Fruit fly (Drosophila melanogaster) whole organism, embryonic: Measurements from ENCODE around the gene CG6225.

Source experiments
- Adf1 ChIP-seq: fragments of 200-800 bp; sonication (Bioruptor generic); IDR thresholded peaks from 2 replicates; pipeline ENCODE4 v1.3.6; 2022; ENCODE audit warnings: missing biosample characterization, missing genetic modification characterization
- Atf6 ChIP-seq: fragments of 200-800 bp; sonication (Bioruptor generic); IDR thresholded peaks from 2 replicates; pipeline ENCODE4 v1.3.6; 2022; ENCODE audit warnings: missing biosample characterization, missing genetic modification characterization
- Blimp-1 ChIP-seq: fragments of 200-800 bp; sonication (Bioruptor generic); optimal IDR thresholded peaks from 3 replicates; lab custom pipeline; 2018; ENCODE audit warnings: missing biosample characterization, missing genetic modification characterization, mild to moderate bottlenecking, moderate library complexity, missing genetic modification reagents
- CG10321 ChIP-seq: fragments of 200-800 bp; sonication (Bioruptor generic); IDR thresholded peaks from 2 replicates; pipeline ENCODE4 v1.3.6; 2022; ENCODE audit warnings: missing biosample characterization, missing genetic modification characterization
- CG10366 ChIP-seq: fragments of 200-800 bp; sonication (Bioruptor generic); IDR thresholded peaks from 2 replicates; pipeline ENCODE4 v1.3.6; 2022; ENCODE audit warnings: missing biosample characterization, missing genetic modification characterization
- CG10431 ChIP-seq: fragments of 200-800 bp; sonication (Bioruptor generic); optimal IDR thresholded peaks from 3 replicates; lab custom pipeline; 2018; ENCODE audit warnings: missing biosample characterization, mild to moderate bottlenecking, missing genetic modification characterization
- CG10654 ChIP-seq: fragments of 200-800 bp; sonication (Bioruptor generic); optimal IDR thresholded peaks from 2 replicates; lab custom pipeline; 2016; ENCODE audit warnings: missing biosample characterization, missing genetic modification characterization
- CG11398 ChIP-seq: fragments of 200-800 bp; sonication (Bioruptor generic); optimal IDR thresholded peaks from 2 replicates; lab custom pipeline; 2016; ENCODE audit warnings: missing biosample characterization, missing genetic modification characterization
- CG12769 ChIP-seq: fragments of 200-800 bp; sonication (Bioruptor generic); optimal IDR thresholded peaks from 2 replicates; lab custom pipeline; 2019; ENCODE audit warnings: missing biosample characterization, mild to moderate bottlenecking, missing genetic modification characterization, moderate library complexity
- CG14860 ChIP-seq: fragments of 200-800 bp; sonication (Bioruptor generic); IDR thresholded peaks from 3 replicates; pipeline ENCODE4 v1.3.6; 2022; ENCODE audit warnings: missing biosample characterization, missing genetic modification characterization; ENCODE audit not compliant: partially characterized antibody
- CG17829 ChIP-seq: fragments of 200-800 bp; optimal IDR thresholded peaks from 2 replicates; lab custom pipeline; 2019; ENCODE audit warnings: missing biosample characterization, mild to moderate bottlenecking, missing genetic modification characterization, moderate library complexity
- CG18476 ChIP-seq: fragments of 200-800 bp; sonication (Bioruptor generic); optimal IDR thresholded peaks from 2 replicates; lab custom pipeline; 2016; ENCODE audit warnings: missing biosample characterization, mild to moderate bottlenecking, missing genetic modification characterization
- CG2116 ChIP-seq: fragments of 200-800 bp; sonication (Bioruptor generic); optimal IDR thresholded peaks from 3 replicates; lab custom pipeline; 2018; ENCODE audit warnings: missing biosample characterization, mild to moderate bottlenecking, missing genetic modification characterization
- CG32767 ChIP-seq: fragments of 200-800 bp; sonication (Bioruptor generic); IDR thresholded peaks from 2 replicates; pipeline ENCODE4 v1.3.6; 2022; ENCODE audit warnings: missing biosample characterization, missing genetic modification characterization
- CG42726 ChIP-seq: fragments of 200-800 bp; sonication (Bioruptor generic); IDR thresholded peaks from 2 replicates; pipeline ENCODE4 v1.3.6; 2022; ENCODE audit warnings: missing biosample characterization, missing genetic modification characterization; ENCODE audit not compliant: partially characterized antibody
- CG4282 ChIP-seq: fragments of 200-800 bp; sonication (Bioruptor generic); optimal IDR thresholded peaks from 2 replicates; lab custom pipeline; 2016; ENCODE audit warnings: missing biosample characterization, missing genetic modification characterization
- CG4707 ChIP-seq: fragments of 200-800 bp; sonication (Bioruptor generic); optimal IDR thresholded peaks from 2 replicates; lab custom pipeline; 2018; ENCODE audit warnings: missing biosample characterization, mild to moderate bottlenecking, missing genetic modification characterization, moderate library complexity
- CG6689 ChIP-seq: fragments of 200-800 bp; sonication (Bioruptor generic); IDR thresholded peaks from 2 replicates; pipeline ENCODE4 v1.3.6; 2022; ENCODE audit warnings: missing biosample characterization, missing genetic modification characterization
- CG6791 ChIP-seq: fragments of 200-800 bp; sonication (Bioruptor generic); IDR thresholded peaks from 3 replicates; pipeline ENCODE4 v1.3.6; 2022; ENCODE audit warnings: missing biosample characterization, missing genetic modification characterization; ENCODE audit not compliant: partially characterized antibody
- CG6813 ChIP-seq: fragments of 200-800 bp; sonication (Bioruptor generic); optimal IDR thresholded peaks from 2 replicates; lab custom pipeline; 2017; ENCODE audit warnings: missing biosample characterization, missing genetic modification characterization, mild to moderate bottlenecking, moderate library complexity, missing genetic modification reagents
- CG7786 ChIP-seq: fragments of 200-800 bp; sonication (Bioruptor generic); optimal IDR thresholded peaks from 2 replicates; lab custom pipeline; 2016; ENCODE audit warnings: missing biosample characterization, missing genetic modification characterization
- CG8089 ChIP-seq: fragments of 200-800 bp; sonication (Bioruptor generic); optimal IDR thresholded peaks from 3 replicates; lab custom pipeline; 2016; ENCODE audit warnings: missing biosample characterization, missing genetic modification characterization
- Dref ChIP-seq: fragments of 200-800 bp; sonication (Bioruptor generic); IDR thresholded peaks from 2 replicates; pipeline ENCODE4 v1.3.6; 2022; ENCODE audit warnings: missing biosample characterization, missing genetic modification characterization
- Drgx ChIP-seq: fragments of 200-800 bp; sonication (Bioruptor generic); IDR thresholded peaks from 2 replicates; pipeline ENCODE4 v1.3.6; 2022; ENCODE audit warnings: missing biosample characterization, missing genetic modification characterization
- Nf-YA ChIP-seq: fragments of 200-800 bp; sonication (Bioruptor generic); IDR thresholded peaks from 2 replicates; pipeline ENCODE4 v1.3.6; 2022; ENCODE audit warnings: missing biosample characterization, missing genetic modification characterization
- NfI ChIP-seq: fragments of 200-800 bp; sonication (Bioruptor generic); optimal IDR thresholded peaks from 3 replicates; lab custom pipeline; 2018; ENCODE audit warnings: missing biosample characterization, mild to moderate bottlenecking, missing genetic modification characterization, moderate library complexity
- Opbp ChIP-seq: fragments of 200-800 bp; sonication (Bioruptor generic); IDR thresholded peaks from 3 replicates; pipeline ENCODE4 v1.3.6; 2022; ENCODE audit warnings: missing biosample characterization, missing genetic modification characterization; ENCODE audit not compliant: partially characterized antibody
- PHDP ChIP-seq: fragments of 200-800 bp; sonication (Bioruptor generic); optimal IDR thresholded peaks from 3 replicates; lab custom pipeline; 2018; ENCODE audit warnings: missing biosample characterization, mild to moderate bottlenecking, missing genetic modification characterization, moderate library complexity
- Sox100B ChIP-seq: fragments of 200-800 bp; sonication (Bioruptor generic); optimal IDR thresholded peaks from 3 replicates; lab custom pipeline; 2018; ENCODE audit warnings: missing biosample characterization, mild to moderate bottlenecking, missing genetic modification characterization
- Ssrp ChIP-seq: fragments of 200-800 bp; sonication (Bioruptor generic); optimal IDR thresholded peaks from 2 replicates; lab custom pipeline; 2018; ENCODE audit warnings: missing biosample characterization, mild to moderate bottlenecking, missing genetic modification characterization, moderate library complexity
- ab ChIP-seq: fragments of 200-800 bp; sonication (Bioruptor generic); optimal IDR thresholded peaks from 2 replicates; lab custom pipeline; 2016; ENCODE audit warnings: missing biosample characterization, missing genetic modification characterization
- ac ChIP-seq: fragments of 200-800 bp; sonication (Bioruptor generic); optimal IDR thresholded peaks from 3 replicates; lab custom pipeline; 2017; ENCODE audit warnings: missing biosample characterization, mild to moderate bottlenecking, missing genetic modification characterization
- bbx ChIP-seq: fragments of 200-800 bp; sonication (Bioruptor generic); IDR thresholded peaks from 2 replicates; pipeline ENCODE4 v1.3.6; 2022; ENCODE audit warnings: missing biosample characterization, missing genetic modification characterization; ENCODE audit not compliant: partially characterized antibody
- chn ChIP-seq: fragments of 200-800 bp; sonication (Bioruptor generic); optimal IDR thresholded peaks from 2 replicates; lab custom pipeline; 2016; ENCODE audit warnings: missing biosample characterization, missing genetic modification characterization
- dmrt11E ChIP-seq: fragments of 200-800 bp; sonication (Bioruptor generic); optimal IDR thresholded peaks from 3 replicates; lab custom pipeline; 2018; ENCODE audit warnings: missing biosample characterization, mild to moderate bottlenecking, missing genetic modification characterization, moderate library complexity
- gfzf ChIP-seq: fragments of 200-800 bp; sonication (Bioruptor generic); optimal IDR thresholded peaks from 2 replicates; lab custom pipeline; 2016; ENCODE audit warnings: missing biosample characterization, mild to moderate bottlenecking, missing genetic modification characterization, moderate library complexity
- hth ChIP-seq: fragments of >200 bp; optimal IDR thresholded peaks from 2 replicates; lab custom pipeline; 2017; ENCODE audit warnings: inconsistent platforms
- kni ChIP-seq: fragments of 200-800 bp; sonication (Bioruptor generic); optimal IDR thresholded peaks from 3 replicates; lab custom pipeline; 2017; ENCODE audit warnings: mild to moderate bottlenecking, missing biosample characterization, missing genetic modification reagents, missing genetic modification characterization
- lmd ChIP-seq: fragments of 200-800 bp; sonication (Bioruptor generic); IDR thresholded peaks from 2 replicates; pipeline ENCODE4 v1.3.6; 2022; ENCODE audit warnings: missing biosample characterization, missing genetic modification characterization
- lov ChIP-seq, 2 experiments: fragments of 200-800 bp in 1 of 2; fragments of >200 bp in 1 of 2; sonication (Bioruptor generic) in 1 of 2; IDR thresholded peaks in 1 of 2; optimal IDR thresholded peaks in 1 of 2; 2 replicates in 1 of 2; 3 replicates in 1 of 2; pipeline versions ENCODE4 v1.3.6 to Lab custom; 2017 to 2022; ENCODE audit warnings: missing biosample characterization in 1 of 2, missing genetic modification characterization in 1 of 2
- nmo ChIP-seq: fragments of 200-800 bp; sonication (Bioruptor generic); optimal IDR thresholded peaks from 2 replicates; lab custom pipeline; 2018; ENCODE audit warnings: missing biosample characterization, mild to moderate bottlenecking, missing genetic modification characterization, moderate library complexity
- pb ChIP-seq: fragments of 200-800 bp; sonication (Bioruptor generic); optimal IDR thresholded peaks from 3 replicates; lab custom pipeline; 2016; ENCODE audit warnings: missing biosample characterization, missing genetic modification characterization
- sim ChIP-seq: fragments of 200-800 bp; sonication (Bioruptor generic); IDR thresholded peaks from 2 replicates; pipeline ENCODE4 v1.3.6; 2022; ENCODE audit warnings: missing biosample characterization, missing genetic modification characterization
- sob ChIP-seq: fragments of 200-800 bp; sonication (Bioruptor generic); IDR thresholded peaks from 2 replicates; pipeline ENCODE4 v1.3.6; 2022; ENCODE audit warnings: missing biosample characterization, missing genetic modification characterization
- ssp ChIP-seq: fragments of 200-800 bp; sonication (Bioruptor generic); IDR thresholded peaks from 2 replicates; pipeline ENCODE4 v1.3.6; 2022; ENCODE audit warnings: missing biosample characterization, missing genetic modification characterization
- stwl ChIP-seq: fragments of 200-800 bp; sonication (Bioruptor generic); optimal IDR thresholded peaks from 3 replicates; lab custom pipeline; 2018; ENCODE audit warnings: missing biosample characterization, mild to moderate bottlenecking, missing genetic modification characterization, moderate library complexity
- tio ChIP-seq: fragments of 200-800 bp; sonication (Bioruptor generic); optimal IDR thresholded peaks from 2 replicates; lab custom pipeline; 2017; ENCODE audit warnings: missing biosample characterization, missing genetic modification characterization, inconsistent platforms
- trem ChIP-seq: fragments of 200-800 bp; optimal IDR thresholded peaks from 3 replicates; lab custom pipeline; 2019; ENCODE audit warnings: missing biosample characterization, mild to moderate bottlenecking, missing genetic modification characterization, moderate library complexity
- wdn ChIP-seq: fragments of 200-800 bp; sonication (Bioruptor generic); IDR thresholded peaks from 2 replicates; pipeline ENCODE4 v1.3.6; 2022; ENCODE audit warnings: missing biosample characterization, missing genetic modification characterization
- wek ChIP-seq: fragments of 200-800 bp; sonication (Bioruptor generic); optimal IDR thresholded peaks from 3 replicates; lab custom pipeline; 2018; ENCODE audit warnings: missing biosample characterization, mild to moderate bottlenecking, missing genetic modification characterization, moderate library complexity

Gene CG6225

DNA sequence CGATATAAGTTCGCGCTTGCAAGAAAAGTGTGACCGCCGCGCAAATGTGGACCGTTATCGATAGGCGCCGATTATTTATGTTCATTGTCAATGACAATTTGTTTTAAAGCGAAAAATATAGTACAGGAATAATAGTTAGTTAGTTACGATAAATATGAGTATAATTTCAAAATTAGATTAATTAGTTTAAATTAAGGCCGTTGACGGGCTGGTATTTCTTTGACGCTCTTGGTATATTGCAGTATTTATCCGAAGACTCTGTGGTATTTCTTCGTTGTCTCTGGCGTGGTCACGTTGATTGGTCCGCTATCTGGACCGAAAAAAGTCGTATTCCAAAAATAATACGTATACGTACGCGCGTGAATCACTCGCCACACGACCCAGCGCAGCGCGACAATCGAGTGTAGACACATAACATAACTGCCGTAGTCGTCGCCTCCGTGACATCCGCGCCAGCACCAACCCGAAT, 43.2 kb downstream of the CG6225 start (continued):
- TF ChIP-seq lmd (GFP tag; lab: Robert Waterston, UW) = no peak
- no peak for TF ChIP-seq CG6689 (GFP tag; lab: Robert Waterston, UW)
- peak; percentile 32; the same call in 1 of the 3 replicates for TF ChIP-seq Opbp (GFP tag; lab: Robert Waterston, UW)
- TF ChIP-seq sim (GFP tag; lab: Robert Waterston, UW) = no peak
- no peak for TF ChIP-seq kni (GFP tag; lab: Kevin White, UChicago)
- no peak for TF ChIP-seq wdn (GFP tag; lab: Robert Waterston, UW)
- TF ChIP-seq tio (GFP tag; lab: Kevin White, UChicago) = no peak
- TF ChIP-seq ab (GFP tag; lab: Kevin White, UChicago) = no peak
- no peak for TF ChIP-seq Adf1
- TF ChIP-seq gfzf = peak; percentile 86
- TF ChIP-seq CG14860 (GFP tag; lab: Robert Waterston, UW) = peak; percentile 46; the same call in 2 of the 3 replicates
- peak; percentile 27 for TF ChIP-seq PHDP (tag; lab: Kevin White, UChicago)
- TF ChIP-seq Nf-YA (GFP tag; lab: Robert Waterston, UW) = no peak
- TF ChIP-seq CG10321 = no peak
- peak; percentile 28 for TF ChIP-seq CG17829 (tag; lab: Kevin White, UChicago)
- 0 out of 2 replicates have a peak, but pooled peaks have one; percentile 9 for TF ChIP-seq sob (GFP tag; lab: Robert Waterston, UW)
- TF ChIP-seq NfI (GFP tag; lab: Kevin White, UChicago) = no peak
- peak; percentile 63; the same call in 2 of the 3 replicates for TF ChIP-seq CG6791 (GFP tag; lab: Robert Waterston, UW)
- no peak for TF ChIP-seq chn
- TF ChIP-seq Sox100B (GFP tag; lab: Kevin White, UChicago) = no peak
- TF ChIP-seq CG4282 (GFP tag; lab: Kevin White, UChicago) = no peak
- TF ChIP-seq hth (lab: Kevin White, UChicago) = no peak
- TF ChIP-seq Drgx (GFP tag; lab: Robert Waterston, UW) = no peak
- TF ChIP-seq pb = no peak
- TF ChIP-seq CG8089 (GFP tag; lab: Kevin White, UChicago) = no peak
- no peak for TF ChIP-seq lov (optimal IDR thresholded peaks at IDR 0.05; lab: Kevin White, UChicago)
- no peak for TF ChIP-seq lov (GFP tag; IDR thresholded peaks at IDR 0.05; lab: Robert Waterston, UW)
- TF ChIP-seq dmrt11E (tag; lab: Kevin White, UChicago) = no peak
- no peak for TF ChIP-seq ac (GFP tag; lab: Kevin White, UChicago)
- peak; percentile 79 for TF ChIP-seq Dref
- TF ChIP-seq CG18476 (GFP tag; lab: Kevin White, UChicago) = no peak
- no peak for TF ChIP-seq Blimp-1
- peak; percentile 43; the same call in 1 of the 2 replicates for TF ChIP-seq bbx (GFP tag; lab: Robert Waterston, UW)
- peak; percentile 56 for TF ChIP-seq nmo (GFP tag; lab: Kevin White, UChicago)
- no peak for TF ChIP-seq CG10366 (GFP tag; lab: Robert Waterston, UW)
- no peak for TF ChIP-seq CG10654
- no peak for TF ChIP-seq Atf6 (GFP tag; lab: Robert Waterston, UW)
- TF ChIP-seq trem (tag; lab: Kevin White, UChicago) = peak; percentile 78
- peak; percentile 45; the same call in 1 of the 2 replicates for TF ChIP-seq CG32767
- no peak for TF ChIP-seq CG4707 (GFP tag; lab: Kevin White, UChicago)
- TF ChIP-seq CG42726 (GFP tag; lab: Robert Waterston, UW) = no peak; the same call in 1 of the 2 replicates
- no peak for TF ChIP-seq wek (GFP tag; lab: Kevin White, UChicago)
- no peak for TF ChIP-seq CG6813 (GFP tag; lab: Kevin White, UChicago)
- no peak for TF ChIP-seq CG11398 (GFP tag; lab: Kevin White, UChicago)
- TF ChIP-seq CG2116 = peak; percentile 70
- TF ChIP-seq CG12769 (tag; lab: Kevin White, UChicago) = no peak
- TF ChIP-seq ssp = no peak
- TF ChIP-seq Ssrp (tag; lab: Kevin White, UChicago) = no peak
- no peak for TF ChIP-seq CG7786
- no peak for TF ChIP-seq CG10431 (GFP tag; lab: Kevin White, UChicago)
- TF ChIP-seq stwl (tag; lab: Kevin White, UChicago) = peak; percentile 64
